Fruit fly (Drosophila melanogaster): ENCODE results near the gene CG1677.

The CG1677 gene

dm6 chrX:7300356-7300721, 105.3 kb downstream of the CG1677 start (continued):
- TF ChIP-seq CG3281 (GFP tag; optimal IDR thresholded peaks at IDR 0.05) = peak; percentile 49

dm6 chrX:7299399-7300355, 105.9 kb downstream of the CG1677 start:
- TF ChIP-seq E2f2 (GFP tag; IDR thresholded peaks at IDR 0.05) = peak; percentile 27; the same call in 1 of the 2 replicates
- TF ChIP-seq CG13894 (tag; optimal IDR thresholded peaks at IDR 0.05) = no peak
- TF ChIP-seq kni (GFP tag; optimal IDR thresholded peaks at IDR 0.05) = peak; percentile 91
- peak; percentile 53 for TF ChIP-seq Dip3 (GFP tag; optimal IDR thresholded peaks at IDR 0.05)
- TF ChIP-seq repo (GFP tag; optimal IDR thresholded peaks at IDR 0.05) = no peak
- TF ChIP-seq CG11398 (GFP tag; optimal IDR thresholded peaks at IDR 0.05) = no peak
- TF ChIP-seq gce (GFP tag; IDR thresholded peaks at IDR 0.05) = no peak; the same call in 2 of the 3 replicates
- TF ChIP-seq pb (GFP tag; optimal IDR thresholded peaks at IDR 0.05) = no peak
- TF ChIP-seq CG11560 (tag; IDR thresholded peaks at IDR 0.05) = 0 out of 3 replicates have a peak, but pooled peaks have one; percentile 9
- peak; percentile 74 for TF ChIP-seq gem (tag; optimal IDR thresholded peaks at IDR 0.05)
- TF ChIP-seq CG1792 (GFP tag; optimal IDR thresholded peaks at IDR 0.05) = no peak
- peak; percentile 57 for TF ChIP-seq CG9817 (tag; optimal IDR thresholded peaks at IDR 0.05)
- no peak; the same call in 1 of the 2 replicates for TF ChIP-seq CG17328 (GFP tag; IDR thresholded peaks at IDR 0.05)
- TF ChIP-seq CG9437 (GFP tag; optimal IDR thresholded peaks at IDR 0.05) = peak; percentile 22
- TF ChIP-seq unc-4 (GFP tag; IDR thresholded peaks at IDR 0.05; ENCODE audit: partially characterized antibody) = peak; percentile 26; the same call in 1 of the 2 replicates
- no peak for TF ChIP-seq crc (GFP tag; optimal IDR thresholded peaks at IDR 0.05)
- peak in 1 of 2 experiments; percentile 70 for TF ChIP-seq Hr51 (GFP tag; optimal IDR thresholded peaks at IDR 0.05)
- TF ChIP-seq pho (GFP tag; optimal IDR thresholded peaks at IDR 0.05) = peak; percentile 19
- no peak for TF ChIP-seq Dfd (GFP tag; optimal IDR thresholded peaks at IDR 0.05)
- TF ChIP-seq fd102C (GFP tag; optimal IDR thresholded peaks at IDR 0.05) = no peak
- TF ChIP-seq gfzf (GFP tag; optimal IDR thresholded peaks at IDR 0.05) = no peak
- peak; percentile 17 for TF ChIP-seq Fer1 (GFP tag; optimal IDR thresholded peaks at IDR 0.05)
- TF ChIP-seq Neu2 (GFP tag; optimal IDR thresholded peaks at IDR 0.05; ENCODE audit: borderline replicate concordance) = no peak
- no peak for TF ChIP-seq B-H1 (GFP tag; IDR thresholded peaks at IDR 0.05)
- TF ChIP-seq slou (GFP tag; optimal IDR thresholded peaks at IDR 0.05) = no peak
- no peak for TF ChIP-seq Dp (GFP tag; optimal IDR thresholded peaks at IDR 0.05)
- TF ChIP-seq Adf1 (GFP tag; IDR thresholded peaks at IDR 0.05) = peak; percentile 87
- peak; percentile 69 for TF ChIP-seq lmd (GFP tag; IDR thresholded peaks at IDR 0.05)
- no peak for TF ChIP-seq bbx (GFP tag; IDR thresholded peaks at IDR 0.05; ENCODE audit: partially characterized antibody)
- TF ChIP-seq CG1603 (tag; optimal IDR thresholded peaks at IDR 0.05) = peak; percentile 20
- TF ChIP-seq CG18764 (GFP tag; optimal IDR thresholded peaks at IDR 0.05) = no peak
- 0 out of 2 replicates have a peak, but pooled peaks have one; percentile 7 for TF ChIP-seq CG6272 (GFP tag; IDR thresholded peaks at IDR 0.05)
- TF ChIP-seq ATbp (GFP tag; optimal IDR thresholded peaks at IDR 0.05) = peak; percentile 12
- TF ChIP-seq YL-1 (GFP tag; optimal IDR thresholded peaks at IDR 0.05) = no peak
- TF ChIP-seq Atf6 (GFP tag; IDR thresholded peaks at IDR 0.05) = peak; percentile 34; the same call in 1 of the 2 replicates
- TF ChIP-seq twi (tag; optimal IDR thresholded peaks at IDR 0.05) = no peak
- peak; percentile 36 for TF ChIP-seq ewg (GFP tag; optimal IDR thresholded peaks at IDR 0.05)
- peak; percentile 35 for TF ChIP-seq mirr (GFP tag; optimal IDR thresholded peaks at IDR 0.05)
- no peak for TF ChIP-seq Nf-YA (GFP tag; IDR thresholded peaks at IDR 0.05)
- no peak for TF ChIP-seq MBD-R2 (GFP tag; IDR thresholded peaks at IDR 0.05)
- no peak for TF ChIP-seq CG4617 (GFP tag; optimal IDR thresholded peaks at IDR 0.05; ENCODE audit: borderline replicate concordance)
- peak; percentile 50; the same call in 2 of the 3 replicates for TF ChIP-seq CG7357 (GFP tag; IDR thresholded peaks at IDR 0.05)
- no peak for TF ChIP-seq CG30020 (tag; optimal IDR thresholded peaks at IDR 0.05)
- peak; percentile 25 for TF ChIP-seq Deaf1 (tag; optimal IDR thresholded peaks at IDR 0.05)
- peak; percentile 17 for TF ChIP-seq tio (GFP tag; optimal IDR thresholded peaks at IDR 0.05)

Data from whole organism, embryonic.